Worm (Caenorhabditis elegans) whole organism, L1 larva: ENCODE results near the gene lgc-25.

ENCODE experiments used
- mdl-1 ChIP-seq, 2 experiments: fragments of 150-350 bp; optimal IDR thresholded peaks; 2 replicates each; lab custom pipeline; 2014 to 2017; ENCODE audit warnings: missing biosample characterization in 2 of 2, missing genetic modification characterization in 2 of 2, inconsistent platforms in 1 of 2
- pqm-1 ChIP-seq: sonication (generic microtip); optimal IDR thresholded peaks from 3 replicates; lab custom pipeline; 2017; ENCODE audit warnings: missing biosample characterization, missing genetic modification characterization
- unc-62 ChIP-seq: fragments of 150-350 bp; optimal IDR thresholded peaks from 2 replicates; lab custom pipeline; 2014; ENCODE audit warnings: missing biosample characterization, missing genetic modification reagents, missing genetic modification characterization

ce11 chrX:14207942-14208341, 46.4 kb upstream of the lgc-25 start, which contains the start of gene ceh-37:
- TF ChIP-seq unc-62 (GFP tag; lab: Kevin White, UChicago): no peak
- peak; percentile 46 for TF ChIP-seq pqm-1 (tag; lab: Kevin White, UChicago)
- TF ChIP-seq mdl-1 (tag; optimal IDR thresholded peaks at IDR 0.05; lab: Kevin White, UChicago): no peak
